Fruit fly (Drosophila melanogaster) whole organism, embryonic: ENCODE measurements around the gene CG2652.
A peak's percentile ranks its signal among the peaks of the same experiment; 100 is the strongest.

ENCODE experiments used
- ATbp ChIP-seq: fragments of 200-800 bp; sonication (Bioruptor generic); optimal IDR thresholded peaks from 2 replicates; lab custom pipeline; 2017; ENCODE audit warnings: missing biosample characterization, mild to moderate bottlenecking, missing genetic modification characterization, missing genetic modification reagents
- B-H1 ChIP-seq: fragments of 200-800 bp; sonication (Bioruptor generic); IDR thresholded peaks from 3 replicates; pipeline ENCODE4 v1.3.6; 2022; ENCODE audit warnings: missing biosample characterization, missing genetic modification characterization
- BEAF-32 ChIP-seq: fragments of 200-800 bp; sonication (Bioruptor generic); optimal IDR thresholded peaks from 3 replicates; lab custom pipeline; 2017; ENCODE audit warnings: missing biosample characterization, missing genetic modification characterization, mild to moderate bottlenecking, moderate library complexity, missing genetic modification reagents
- Bteb2 ChIP-seq: fragments of 200-800 bp; sonication (Bioruptor generic); optimal IDR thresholded peaks from 2 replicates; lab custom pipeline; 2016; ENCODE audit warnings: missing biosample characterization, missing genetic modification characterization
- CG10147 ChIP-seq: fragments of 200-800 bp; sonication (Bioruptor generic); optimal IDR thresholded peaks from 2 replicates; lab custom pipeline; 2019; ENCODE audit warnings: missing biosample characterization, mild to moderate bottlenecking, missing genetic modification characterization, moderate library complexity
- CG1024 ChIP-seq: fragments of 200-800 bp; sonication (Bioruptor generic); IDR thresholded peaks from 2 replicates; pipeline ENCODE4 v1.3.6; 2022; ENCODE audit warnings: missing biosample characterization, missing genetic modification characterization
- CG10267 ChIP-seq: fragments of 200-800 bp; sonication (Bioruptor generic); optimal IDR thresholded peaks from 2 replicates; lab custom pipeline; 2018; ENCODE audit warnings: missing biosample characterization, mild to moderate bottlenecking, missing genetic modification characterization, moderate library complexity
- CG10565 ChIP-seq: fragments of 200-800 bp; sonication (Bioruptor generic); optimal IDR thresholded peaks from 3 replicates; lab custom pipeline; 2016; ENCODE audit warnings: missing biosample characterization, mild to moderate bottlenecking, missing genetic modification characterization
- CG11085 ChIP-seq: fragments of 200-800 bp; sonication (Bioruptor generic); IDR thresholded peaks from 2 replicates; pipeline ENCODE4 v1.3.6; 2022; ENCODE audit warnings: missing biosample characterization, missing genetic modification characterization
- CG17186 ChIP-seq: fragments of 200-800 bp; sonication (Bioruptor generic); optimal IDR thresholded peaks from 3 replicates; lab custom pipeline; 2017; ENCODE audit warnings: missing biosample characterization, missing genetic modification reagents, missing genetic modification characterization
- CG17361 ChIP-seq: fragments of 200-800 bp; sonication (Bioruptor generic); IDR thresholded peaks from 3 replicates; pipeline ENCODE4 v1.3.6; 2022; ENCODE audit warnings: missing biosample characterization, missing genetic modification characterization
- CG18011 ChIP-seq: fragments of 200-800 bp; sonication (Bioruptor generic); optimal IDR thresholded peaks from 2 replicates; lab custom pipeline; 2017; ENCODE audit warnings: missing biosample characterization, missing genetic modification characterization, mild to moderate bottlenecking, moderate library complexity, missing genotype
- CG18619 ChIP-seq: fragments of 200-800 bp; sonication (Bioruptor generic); optimal IDR thresholded peaks from 3 replicates; lab custom pipeline; 2017; ENCODE audit warnings: missing biosample characterization, mild to moderate bottlenecking, missing genetic modification characterization
- CG7745 ChIP-seq: fragments of 200-800 bp; sonication (Bioruptor generic); optimal IDR thresholded peaks from 2 replicates; lab custom pipeline; 2018; ENCODE audit warnings: missing biosample characterization, mild to moderate bottlenecking, missing genetic modification characterization, moderate library complexity
- CG7928 ChIP-seq: fragments of 200-800 bp; sonication (Bioruptor generic); optimal IDR thresholded peaks from 2 replicates; lab custom pipeline; 2017; ENCODE audit warnings: missing biosample characterization, mild to moderate bottlenecking, missing genetic modification characterization
- CG8359 ChIP-seq: fragments of 200-800 bp; sonication (Bioruptor generic); optimal IDR thresholded peaks from 2 replicates; lab custom pipeline; 2017; ENCODE audit warnings: missing biosample characterization, mild to moderate bottlenecking, missing genetic modification characterization, borderline replicate concordance
- Chrac-16 ChIP-seq: fragments of 200-800 bp; sonication (Bioruptor generic); optimal IDR thresholded peaks from 3 replicates; lab custom pipeline; 2016; ENCODE audit warnings: missing biosample characterization, missing genetic modification characterization
- CoRest ChIP-seq: fragments of 200-800 bp; sonication (Bioruptor generic); optimal IDR thresholded peaks from 3 replicates; lab custom pipeline; 2018; ENCODE audit warnings: missing biosample characterization, mild to moderate bottlenecking, missing genetic modification characterization, moderate library complexity
- Deaf1 ChIP-seq: fragments of 200-800 bp; optimal IDR thresholded peaks from 3 replicates; lab custom pipeline; 2019; ENCODE audit warnings: missing biosample characterization, mild to moderate bottlenecking, missing genetic modification characterization, moderate library complexity
- Dref ChIP-seq: fragments of 200-800 bp; sonication (Bioruptor generic); IDR thresholded peaks from 2 replicates; pipeline ENCODE4 v1.3.6; 2022; ENCODE audit warnings: missing biosample characterization, missing genetic modification characterization
- E2f1 ChIP-seq: fragments of 200-800 bp; sonication (Bioruptor generic); IDR thresholded peaks from 2 replicates; pipeline ENCODE4 v1.3.6; 2022; ENCODE audit warnings: missing biosample characterization, missing genetic modification characterization
- Eip74EF ChIP-seq, 2 experiments: fragments of 200-800 bp in 1 of 2; fragments of >200 bp in 1 of 2; sonication (Bioruptor generic) in 1 of 2; optimal IDR thresholded peaks; 2 replicates each; lab custom pipeline; 2017 to 2019; ENCODE audit warnings: missing biosample characterization in 2 of 2, missing genetic modification characterization in 2 of 2, mild to moderate bottlenecking in 1 of 2, moderate library complexity in 1 of 2
- HLHmδ ChIP-seq: fragments of 200-800 bp; sonication (Bioruptor generic); optimal IDR thresholded peaks from 2 replicates; lab custom pipeline; 2018; ENCODE audit warnings: missing biosample characterization, mild to moderate bottlenecking, missing genetic modification characterization, moderate library complexity
- Oaz ChIP-seq: fragments of 200-800 bp; sonication (Bioruptor generic); IDR thresholded peaks from 2 replicates; pipeline ENCODE4 v1.3.6; 2022; ENCODE audit warnings: missing biosample characterization, missing genetic modification characterization
- Rfx ChIP-seq: fragments of 200-800 bp; sonication (Bioruptor generic); IDR thresholded peaks from 2 replicates; pipeline ENCODE4 v1.3.6; 2022; ENCODE audit warnings: missing biosample characterization, missing genetic modification characterization
- aop ChIP-seq: fragments of 200-800 bp; sonication (Bioruptor generic); IDR thresholded peaks from 2 replicates; pipeline ENCODE4 v1.3.6; 2022; ENCODE audit warnings: missing biosample characterization, missing genetic modification characterization
- bbx ChIP-seq: fragments of 200-800 bp; sonication (Bioruptor generic); IDR thresholded peaks from 2 replicates; pipeline ENCODE4 v1.3.6; 2022; ENCODE audit warnings: missing biosample characterization, missing genetic modification characterization; ENCODE audit not compliant: partially characterized antibody
- corto ChIP-seq: fragments of 200-800 bp; sonication (Bioruptor generic); optimal IDR thresholded peaks from 2 replicates; lab custom pipeline; 2016; ENCODE audit warnings: missing biosample characterization, mild to moderate bottlenecking, missing genetic modification characterization, moderate library complexity
- crc ChIP-seq: fragments of 200-800 bp; sonication (Bioruptor generic); optimal IDR thresholded peaks from 2 replicates; lab custom pipeline; 2016; ENCODE audit warnings: missing biosample characterization, missing genetic modification characterization
- crol ChIP-seq: fragments of 200-800 bp; sonication (Bioruptor generic); IDR thresholded peaks from 2 replicates; pipeline ENCODE4 v1.3.6; 2022; ENCODE audit warnings: missing biosample characterization, missing genetic modification characterization
- da ChIP-seq: fragments of 200-800 bp; sonication (Bioruptor generic); optimal IDR thresholded peaks from 2 replicates; lab custom pipeline; 2016; ENCODE audit warnings: missing biosample characterization, missing genetic modification characterization
- dpn ChIP-seq, 2 experiments: fragments of 200-800 bp; sonication (Bioruptor generic); optimal IDR thresholded peaks; 3 replicates each; lab custom pipeline; 2016; ENCODE audit warnings: missing biosample characterization in 2 of 2, missing genetic modification characterization in 2 of 2
- emc ChIP-seq: fragments of 200-800 bp; sonication (Bioruptor generic); optimal IDR thresholded peaks from 2 replicates; lab custom pipeline; 2016; ENCODE audit warnings: missing biosample characterization, missing genetic modification characterization
- exex ChIP-seq: fragments of 200-800 bp; sonication (Bioruptor generic); optimal IDR thresholded peaks from 4 replicates; lab custom pipeline; 2018; ENCODE audit warnings: missing biosample characterization, mild to moderate bottlenecking, missing genetic modification characterization, moderate library complexity
- gem ChIP-seq: fragments of 200-800 bp; sonication (Bioruptor generic); optimal IDR thresholded peaks from 2 replicates; lab custom pipeline; 2019; ENCODE audit warnings: missing biosample characterization, mild to moderate bottlenecking, missing genetic modification characterization, moderate library complexity
- gro ChIP-seq: fragments of 200-800 bp; sonication (Bioruptor generic); optimal IDR thresholded peaks from 2 replicates; lab custom pipeline; 2016; ENCODE audit warnings: missing biosample characterization, missing genetic modification characterization
- ind ChIP-seq: fragments of 200-800 bp; sonication (Bioruptor generic); optimal IDR thresholded peaks from 3 replicates; lab custom pipeline; 2016; ENCODE audit warnings: missing biosample characterization, missing genetic modification characterization
- maf-S ChIP-seq: fragments of 200-800 bp; sonication (Bioruptor generic); optimal IDR thresholded peaks from 2 replicates; lab custom pipeline; 2016; ENCODE audit warnings: missing biosample characterization, missing genetic modification characterization
- odd ChIP-seq: fragments of 200-800 bp; sonication (Bioruptor generic); optimal IDR thresholded peaks from 2 replicates; lab custom pipeline; 2017; ENCODE audit warnings: missing biosample characterization, mild to moderate bottlenecking, missing genetic modification characterization
- pfk ChIP-seq: fragments of 200-800 bp; sonication (Bioruptor generic); optimal IDR thresholded peaks from 2 replicates; lab custom pipeline; 2018; ENCODE audit warnings: missing biosample characterization, mild to moderate bottlenecking, missing genetic modification characterization, moderate library complexity
- phol ChIP-seq: fragments of 200-800 bp; sonication (Bioruptor generic); optimal IDR thresholded peaks from 3 replicates; lab custom pipeline; 2018; ENCODE audit warnings: missing biosample characterization, mild to moderate bottlenecking, missing genetic modification characterization, moderate library complexity
- ranshi ChIP-seq: fragments of 200-800 bp; sonication (Bioruptor generic); IDR thresholded peaks from 2 replicates; pipeline ENCODE4 v1.3.6; 2022; ENCODE audit warnings: missing biosample characterization, missing genetic modification characterization
- row ChIP-seq: fragments of 200-800 bp; sonication (Bioruptor generic); IDR thresholded peaks from 3 replicates; pipeline ENCODE4 v1.3.6; 2022; ENCODE audit warnings: missing biosample characterization, missing genetic modification characterization
- salm ChIP-seq: fragments of 200-800 bp; sonication (Bioruptor generic); optimal IDR thresholded peaks from 2 replicates; lab custom pipeline; 2018; ENCODE audit warnings: missing biosample characterization, mild to moderate bottlenecking, missing genetic modification characterization
- sc ChIP-seq, 3 experiments: fragments of >200 bp in 2 of 3; fragments of 200-800 bp in 1 of 3; sonication (Bioruptor generic) in 1 of 3; optimal IDR thresholded peaks; 2 replicates in 2 of 3; 3 replicates in 1 of 3; lab custom pipeline; 2017; ENCODE audit warnings: mild to moderate bottlenecking in 1 of 3, missing biosample characterization in 1 of 3, missing genetic modification characterization in 1 of 3, missing genetic modification reagents in 1 of 3
- seq ChIP-seq: fragments of 200-800 bp; sonication (Bioruptor generic); IDR thresholded peaks from 2 replicates; pipeline ENCODE4 v1.3.6; 2022; ENCODE audit warnings: missing biosample characterization, missing genetic modification characterization
- sna ChIP-seq: fragments of 200-800 bp; sonication (Bioruptor generic); IDR thresholded peaks from 2 replicates; pipeline ENCODE4 v1.3.6; 2022; ENCODE audit warnings: missing biosample characterization, missing genetic modification characterization; ENCODE audit not compliant: partially characterized antibody
- tin ChIP-seq: fragments of 200-800 bp; sonication (Bioruptor generic); optimal IDR thresholded peaks from 3 replicates; lab custom pipeline; 2016; ENCODE audit warnings: missing biosample characterization, missing genetic modification characterization
- tna ChIP-seq: fragments of 200-800 bp; sonication (Bioruptor generic); IDR thresholded peaks from 2 replicates; pipeline ENCODE4 v1.3.6; 2022; ENCODE audit warnings: missing biosample characterization, missing genetic modification characterization; ENCODE audit not compliant: partially characterized antibody

The CG2652 gene

dm6 chrX:2647472-2647883 lies 35.3 kb downstream of the CG2652 start (continued):
- peak; percentile 45 for TF ChIP-seq Bteb2 (GFP tag; lab: Kevin White, UChicago)
- peak; percentile 48 for TF ChIP-seq Chrac-16 (GFP tag; lab: Kevin White, UChicago)
- 0 out of 2 replicates have a peak, but pooled peaks have one; percentile 10 for TF ChIP-seq ranshi
- peak; percentile 58 for TF ChIP-seq maf-S
- TF ChIP-seq corto: peak; percentile 64
- no peak for TF ChIP-seq BEAF-32 (GFP tag; lab: Kevin White, UChicago)
- TF ChIP-seq E2f1: peak; percentile 55
- peak; percentile 18; the same call in 1 of the 2 replicates for TF ChIP-seq Oaz
- TF ChIP-seq pfk (GFP tag; lab: Kevin White, UChicago): no peak
- peak; percentile 53; the same call in 1 of the 2 replicates for TF ChIP-seq seq (GFP tag; lab: Robert Waterston, UW)
- peak; percentile 32 for TF ChIP-seq emc (GFP tag; lab: Kevin White, UChicago)
- TF ChIP-seq Deaf1 (tag; lab: Kevin White, UChicago): peak; percentile 26
- peak; percentile 73 for TF ChIP-seq crol (GFP tag; lab: Robert Waterston, UW)
- peak; percentile 50 for TF ChIP-seq gro
- peak; percentile 16 for TF ChIP-seq crc (GFP tag; lab: Kevin White, UChicago)
- no peak for TF ChIP-seq CG1024 (GFP tag; lab: Robert Waterston, UW)
- TF ChIP-seq exex (tag; lab: Kevin White, UChicago): no peak
- no peak for TF ChIP-seq sc (optimal IDR thresholded peaks at IDR 0.05; lab: Kevin White, UChicago)
- peak; percentile 26 for TF ChIP-seq sc (GFP tag; optimal IDR thresholded peaks at IDR 0.05; lab: Kevin White, UChicago)
- TF ChIP-seq CG10267: peak; percentile 50
- no peak for TF ChIP-seq CG11085
- peak; percentile 1 for TF ChIP-seq CG18011 (GFP tag; lab: Kevin White, UChicago)
- TF ChIP-seq CG17186 (GFP tag; lab: Kevin White, UChicago): no peak
- no peak for TF ChIP-seq CG10565 (GFP tag; lab: Kevin White, UChicago)
- TF ChIP-seq sna (GFP tag; lab: Robert Waterston, UW): no peak
- TF ChIP-seq CG8359: no peak
- no peak for TF ChIP-seq bbx (GFP tag; lab: Robert Waterston, UW)
- no peak for TF ChIP-seq CG7928 (GFP tag; lab: Kevin White, UChicago)
- TF ChIP-seq CG7745 (tag; lab: Kevin White, UChicago): no peak
- TF ChIP-seq B-H1: peak; percentile 34; the same call in 1 of the 3 replicates
- peak; percentile 68 for TF ChIP-seq CoRest (tag; lab: Kevin White, UChicago)
- TF ChIP-seq odd: peak; percentile 40
- 0 out of 2 replicates have a peak, but pooled peaks have one; percentile 44 for TF ChIP-seq aop (GFP tag; lab: Robert Waterston, UW)
- peak; percentile 73 for TF ChIP-seq Rfx
- TF ChIP-seq CG10147 (GFP tag; lab: Kevin White, UChicago): peak; percentile 56
- TF ChIP-seq row (GFP tag; lab: Robert Waterston, UW): peak; percentile 78
- TF ChIP-seq Eip74EF (GFP tag; optimal IDR thresholded peaks at IDR 0.05; lab: Kevin White, UChicago): peak in 1 of 2 experiments; percentile 65
- TF ChIP-seq phol (tag; lab: Kevin White, UChicago): peak; percentile 70
- no peak for TF ChIP-seq da (GFP tag; lab: Kevin White, UChicago)
- no peak for TF ChIP-seq tna (GFP tag; lab: Robert Waterston, UW)
- peak; percentile 81 for TF ChIP-seq gem (tag; lab: Kevin White, UChicago)
- no peak for TF ChIP-seq HLHmδ (GFP tag; lab: Kevin White, UChicago)
- TF ChIP-seq tin (GFP tag; lab: Kevin White, UChicago): peak; percentile 41
- TF ChIP-seq salm (tag; lab: Kevin White, UChicago): peak; percentile 9
- peak; percentile 60 for TF ChIP-seq ind (GFP tag; lab: Kevin White, UChicago)
- TF ChIP-seq dpn (GFP tag; optimal IDR thresholded peaks at IDR 0.05; lab: Kevin White, UChicago): peak; percentile 59 to 70
- no peak for TF ChIP-seq Dref (GFP tag; lab: Robert Waterston, UW)
- peak; percentile 54 for TF ChIP-seq ATbp
- peak; percentile 38 for TF ChIP-seq CG18619 (GFP tag; lab: Kevin White, UChicago)
- peak; percentile 48; the same call in 2 of the 3 replicates for TF ChIP-seq CG17361 (GFP tag; lab: Robert Waterston, UW)
